Worm (Caenorhabditis elegans): ENCODE data around the gene F26G1.9.

Gene F26G1.9

ce11 chrII:4773891-4774432 is at the start of gene F26G1.9, which contains the start of gene F26G1.10:
F26G1.9 (minus strand) TSS chrII:4773991.
F26G1.10 (plus strand) TSS chrII:4774382.
- TF ChIP-seq attf-5 (GFP tag; optimal IDR thresholded peaks at IDR 0.05): no peak
- TF ChIP-seq nfya-1 (tag; optimal IDR thresholded peaks at IDR 0.05; ENCODE audit: borderline replicate concordance, insufficient read depth): no peak
- TF ChIP-seq F57A8.1 (GFP tag; optimal IDR thresholded peaks at IDR 0.05): no peak
- TF ChIP-seq sdz-38 (tag; optimal IDR thresholded peaks at IDR 0.05): no peak
- no peak for TF ChIP-seq madf-6 (GFP tag; IDR thresholded peaks at IDR 0.05)
- no peak for TF ChIP-seq ceh-100 (GFP tag; IDR thresholded peaks at IDR 0.05)
- TF ChIP-seq T07F8.4 (tag; optimal IDR thresholded peaks at IDR 0.05): no peak
- TF ChIP-seq nhr-80 (tag; optimal IDR thresholded peaks at IDR 0.05): no peak
- no peak for TF ChIP-seq F57C9.4 (tag; optimal IDR thresholded peaks at IDR 0.05)
- no peak for TF ChIP-seq Y53G8AR.9 (GFP tag; conservative IDR thresholded peaks at IDR 0.05)
- TF ChIP-seq F39B2.1 (GFP tag; IDR thresholded peaks at IDR 0.05): no peak
- no peak for TF ChIP-seq somi-1 (GFP tag; optimal IDR thresholded peaks at IDR 0.05)
- no peak for TF ChIP-seq C17E4.6 (GFP tag; IDR thresholded peaks at IDR 0.05)

ce11 chrII:4822610-4823009 is 48.8 kb upstream of the F26G1.9 start:
- no peak for TF ChIP-seq rcor-1 (GFP tag; IDR thresholded peaks at IDR 0.05)
- TF ChIP-seq akir-1 (GFP tag; optimal IDR thresholded peaks at IDR 0.05): no peak
- no peak for TF ChIP-seq pbrm-1 (GFP tag; IDR thresholded peaks at IDR 0.05)
- no peak for TF ChIP-seq aptf-3 (GFP tag; IDR thresholded peaks at IDR 0.05)
- no peak for TF ChIP-seq cebp-2 (GFP tag; IDR thresholded peaks at IDR 0.05)
- no peak for TF ChIP-seq lin-26 (GFP tag; IDR thresholded peaks at IDR 0.05)
- TF ChIP-seq lir-1 (GFP tag; conservative IDR thresholded peaks at IDR 0.05): no peak
- no peak for TF ChIP-seq zim-3 (tag; optimal IDR thresholded peaks at IDR 0.05)
- TF ChIP-seq F52B5.7 (tag; optimal IDR thresholded peaks at IDR 0.05): no peak
- no peak for TF ChIP-seq bed-1 (GFP tag; IDR thresholded peaks at IDR 0.05)
- no peak for TF ChIP-seq mel-28 (tag; optimal IDR thresholded peaks at IDR 0.05; ENCODE audit: borderline replicate concordance)
- TF ChIP-seq F39B2.1 (GFP tag; IDR thresholded peaks at IDR 0.05): no peak
- TF ChIP-seq C17E4.6 (GFP tag; IDR thresholded peaks at IDR 0.05): no peak
- TF ChIP-seq xnd-1 (tag; optimal IDR thresholded peaks at IDR 0.05): no peak
- no peak for TF ChIP-seq hsf-1 (GFP tag; IDR thresholded peaks at IDR 0.05)
- no peak for TF ChIP-seq madf-6 (GFP tag; IDR thresholded peaks at IDR 0.05)
- TF ChIP-seq F57A8.1 (GFP tag; optimal IDR thresholded peaks at IDR 0.05): no peak
- no peak for TF ChIP-seq rpc-1 (optimal IDR thresholded peaks at IDR 0.05)
- no peak for TF ChIP-seq rpc-1 (tag; optimal IDR thresholded peaks at IDR 0.05)
- TF ChIP-seq mcd-1 (GFP tag; IDR thresholded peaks at IDR 0.05): no peak

- TF ChIP-seq F55B11.4 (tag; optimal IDR thresholded peaks at IDR 0.05; ENCODE audit: borderline replicate concordance, insufficient read depth): no peak
- TF ChIP-seq unc-130 (GFP tag; optimal IDR thresholded peaks at IDR 0.05): no peak
These were observed 47.9 kb upstream of the F26G1.9 start, which contains the start of gene lact-5 for ce11 chrII:4821739-4822138. lact-5 (minus strand) TSS chrII:4821739.

DNA sequence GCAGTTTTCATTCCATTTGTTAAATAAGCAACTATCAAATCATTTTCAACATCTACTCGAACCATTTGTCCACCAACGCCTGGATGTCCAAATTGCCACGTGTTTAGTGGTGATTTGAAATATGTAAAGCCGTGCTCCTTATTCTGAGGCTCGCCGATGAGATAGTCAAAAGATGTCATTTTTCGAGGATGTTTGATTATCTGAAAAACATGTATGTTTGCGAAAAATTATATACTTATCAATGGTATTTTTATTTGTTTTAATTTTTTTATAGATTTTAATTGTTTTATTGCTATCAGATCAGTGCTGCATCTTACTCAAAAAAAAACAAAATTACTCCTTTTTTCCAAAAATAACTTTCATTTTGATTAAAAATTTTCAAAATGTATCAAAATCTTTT is 45.0 kb upstream of the F26G1.9 start:
- TF ChIP-seq ets-4 (GFP tag; optimal IDR thresholded peaks at IDR 0.05) (no peak), let-607 (tag; optimal IDR thresholded peaks at IDR 0.05) (no peak), fkh-3 (tag; optimal IDR thresholded peaks at IDR 0.05) (no peak), rcor-1 (GFP tag; IDR thresholded peaks at IDR 0.05) (no peak), sea-2 (GFP tag; IDR thresholded peaks at IDR 0.05) (no peak), athp-1 (tag; optimal IDR thresholded peaks at IDR 0.05) (no peak), ztf-22 (GFP tag; optimal IDR thresholded peaks at IDR 0.05) (no peak), nhr-90 (tag; optimal IDR thresholded peaks at IDR 0.05) (no peak), ztf-6 (GFP tag; IDR thresholded peaks at IDR 0.05) (no peak), lin-54 (GFP tag; optimal IDR thresholded peaks at IDR 0.05) (no peak), hrde-1 (tag; optimal IDR thresholded peaks at IDR 0.05; ENCODE audit: borderline replicate concordance) (no peak)

All from whole organism, young adult.